Fruit fly (Drosophila melanogaster) whole organism, wandering third instar larva: ENCODE results near the gene CG2182.

Experiments
- Abd-B ChIP-seq: fragments of >200 bp; optimal IDR thresholded peaks from 2 replicates; lab custom pipeline; 2017; ENCODE audit warnings: missing biosample characterization, missing genetic modification characterization
- OdsH ChIP-seq: fragments of 200-800 bp; sonication (Bioruptor generic); optimal IDR thresholded peaks from 2 replicates; lab custom pipeline; 2016; ENCODE audit warnings: missing biosample characterization, mild to moderate bottlenecking, missing genetic modification characterization
- Sp1 ChIP-seq: fragments of 200-800 bp; sonication (Bioruptor generic); optimal IDR thresholded peaks from 3 replicates; lab custom pipeline; 2019; ENCODE audit warnings: missing biosample characterization, mild to moderate bottlenecking, missing genetic modification characterization, moderate library complexity
- dl ChIP-seq, 2 experiments: fragments of 175-275, 200-275 bp in 1 of 2; fragments of 200-275 bp in 1 of 2; sonication (Bioruptor generic); optimal IDR thresholded peaks; lab custom pipeline; 2018; ENCODE audit warnings: mild to moderate bottlenecking in 2 of 2, missing biosample characterization in 2 of 2, missing genetic modification characterization in 2 of 2, moderate library complexity in 2 of 2; ENCODE audit not compliant: partially characterized antibody in 2 of 2, insufficient read depth in 1 of 2
- h ChIP-seq: fragments of 200-800 bp; sonication (Bioruptor generic); optimal IDR thresholded peaks from 3 replicates; lab custom pipeline; 2016; ENCODE audit warnings: missing biosample characterization, mild to moderate bottlenecking, missing genetic modification characterization
- jim ChIP-seq: fragments of 175-275, 200-325 bp; sonication (Bioruptor generic); optimal IDR thresholded peaks from 2 replicates; lab custom pipeline; 2016; ENCODE audit warnings: missing biosample characterization, mild to moderate bottlenecking, missing genetic modification characterization
- pan ChIP-seq: fragments of >200 bp; optimal IDR thresholded peaks from 2 replicates; lab custom pipeline; 2017
- psq ChIP-seq: fragments of 200-800 bp; sonication (Bioruptor generic); optimal IDR thresholded peaks from 3 replicates; lab custom pipeline; 2017; ENCODE audit warnings: missing biosample characterization, mild to moderate bottlenecking, missing genetic modification characterization, moderate library complexity

- TF ChIP-seq OdsH (GFP tag; lab: Kevin White, UChicago) (no peak), Abd-B (GFP tag; lab: Kevin White, UChicago) (no peak), pan (lab: Kevin White, UChicago) (no peak), jim (GFP tag; lab: Kevin White, UChicago) (no peak), dl (GFP tag; optimal IDR thresholded peaks at IDR 0.05; lab: Kevin White, UChicago; ENCODE audit: insufficient read depth in 1 of 2, partially characterized antibody in 2 of 2) (no peak), Sp1 (GFP tag; lab: Kevin White, UChicago) (no peak), psq (no peak), h (GFP tag; lab: Kevin White, UChicago) (no peak)
Observed at dm6 chr3R:5635524-5635923, 24.2 kb downstream of the CG2182 start, which contains the start of gene CG31546.
